Worm (Caenorhabditis elegans) whole organism, mixed stage, embryonic: ENCODE data around the gene abu-11.

Experiments used
- cnd-1 ChIP-seq: fragments of 200-800 bp; sonication (Bioruptor generic); optimal IDR thresholded peaks from 2 replicates; lab custom pipeline; 2018; ENCODE audit warnings: mild to moderate bottlenecking, missing genetic modification characterization, missing compliant biosample characterization
- elt-1 ChIP-seq: sonication (generic microtip); optimal IDR thresholded peaks from 2 replicates; lab custom pipeline; 2017; ENCODE audit warnings: missing genetic modification characterization, mild to moderate bottlenecking, missing compliant biosample characterization, antibody characterized with exemption, moderate library complexity, borderline replicate concordance; ENCODE audit not compliant: insufficient read depth
- flh-1 ChIP-seq: fragments of 200-800 bp; sonication (Bioruptor generic); optimal IDR thresholded peaks from 2 replicates; lab custom pipeline; 2018; ENCODE audit warnings: mild to moderate bottlenecking, missing genetic modification characterization, moderate library complexity, missing compliant biosample characterization
- hlh-1 ChIP-seq: fragments of 150-350 bp; optimal IDR thresholded peaks from 2 replicates; lab custom pipeline; 2014; ENCODE audit warnings: missing biosample characterization, missing genetic modification reagents, missing genetic modification characterization
- lin-13 ChIP-seq: fragments of 150-350 bp; optimal IDR thresholded peaks from 2 replicates; lab custom pipeline; 2014; ENCODE audit warnings: missing biosample characterization, missing genetic modification characterization
- lsy-2 ChIP-seq: fragments of 150-350 bp; optimal IDR thresholded peaks from 2 replicates; lab custom pipeline; 2014; ENCODE audit warnings: missing biosample characterization, missing genetic modification characterization
- mls-2 ChIP-seq: sonication (generic microtip); optimal IDR thresholded peaks from 2 replicates; lab custom pipeline; 2016; ENCODE audit warnings: mild to moderate bottlenecking, missing genetic modification characterization, moderate library complexity, missing compliant biosample characterization
- nhr-12 ChIP-seq: fragments of 150-350 bp; optimal IDR thresholded peaks from 2 replicates; lab custom pipeline; 2014; ENCODE audit warnings: missing biosample characterization, missing genetic modification characterization
- nhr-237 ChIP-seq: fragments of 150-350 bp; optimal IDR thresholded peaks from 2 replicates; lab custom pipeline; 2014; ENCODE audit warnings: missing biosample characterization, missing genetic modification characterization
- nhr-76 ChIP-seq: sonication (generic microtip); optimal IDR thresholded peaks from 2 replicates; lab custom pipeline; 2017; ENCODE audit warnings: missing biosample characterization, missing genetic modification characterization
- pha-4 ChIP-seq: fragments of 150-350 bp; optimal IDR thresholded peaks from 2 replicates; lab custom pipeline; 2018; ENCODE audit warnings: missing biosample characterization, missing genetic modification reagents, missing genetic modification characterization
- tbx-8 ChIP-seq: fragments of 200-800 bp; sonication (Bioruptor generic); optimal IDR thresholded peaks from 2 replicates; lab custom pipeline; 2018; ENCODE audit warnings: mild to moderate bottlenecking, missing genetic modification characterization, moderate library complexity, missing compliant biosample characterization
- unc-62 ChIP-seq: fragments of 150-350 bp; optimal IDR thresholded peaks from 2 replicates; lab custom pipeline; 2014; ENCODE audit warnings: missing biosample characterization, missing genetic modification reagents, missing genetic modification characterization

DNA sequence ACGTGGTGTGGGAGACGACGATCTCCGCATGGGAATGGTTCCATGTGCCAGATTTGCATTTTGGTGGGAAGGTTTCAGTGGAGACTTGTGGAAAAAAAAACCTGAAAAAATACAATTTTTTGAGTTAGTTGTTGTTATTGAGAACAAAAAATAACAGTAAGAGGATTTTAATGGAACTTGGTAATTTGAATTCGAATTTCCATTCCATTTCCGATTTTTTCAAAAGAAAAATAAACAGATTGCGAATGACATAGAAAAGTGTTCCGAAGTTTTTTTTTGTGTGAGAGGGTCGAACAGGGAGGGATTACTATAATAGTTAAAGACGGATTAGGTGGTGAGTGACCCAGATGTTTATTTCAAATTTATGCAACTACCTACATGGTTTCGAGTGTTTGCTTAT lies 15.4 kb downstream of the abu-11 start, which contains the start of gene T01D1.4:
- no peak for TF ChIP-seq lsy-2 (tag; lab: Kevin White, UChicago)
- TF ChIP-seq unc-62 = no peak
- no peak for TF ChIP-seq elt-1 (tag; lab: Kevin White, UChicago)
- TF ChIP-seq nhr-12 = no peak
- TF ChIP-seq nhr-237 = no peak
- no peak for TF ChIP-seq pha-4
- no peak for TF ChIP-seq nhr-76 (tag; lab: Kevin White, UChicago)
- TF ChIP-seq tbx-8 (GFP tag; lab: Kevin White, UChicago) = no peak
- no peak for TF ChIP-seq flh-1 (GFP tag; lab: Kevin White, UChicago)
- no peak for TF ChIP-seq cnd-1 (tag; lab: Kevin White, UChicago)
- TF ChIP-seq hlh-1 = no peak
- TF ChIP-seq mls-2 (tag; lab: Kevin White, UChicago) = no peak
- no peak for TF ChIP-seq lin-13
